Worm (Caenorhabditis elegans): ENCODE data around the gene popl-1.

ce11 chrIII:6427205-6427604 is 3.5 kb downstream of the popl-1 start, which contains the start of gene C05D11.8:
- no peak for TF ChIP-seq pha-4 (GFP tag; IDR thresholded peaks at IDR 0.05)
- no peak for TF ChIP-seq pha-4 (tag; optimal IDR thresholded peaks at IDR 0.05)
- TF ChIP-seq F44E2.7 (GFP tag; IDR thresholded peaks at IDR 0.05), result no peak
- TF ChIP-seq dmd-6 (GFP tag; IDR thresholded peaks at IDR 0.05), result no peak
- TF ChIP-seq ceh-20 (GFP tag; IDR thresholded peaks at IDR 0.05), result no peak
- TF ChIP-seq spr-1 (tag; optimal IDR thresholded peaks at IDR 0.05), result no peak
- no peak for TF ChIP-seq ztf-11 (tag; optimal IDR thresholded peaks at IDR 0.05)
- TF ChIP-seq pqm-1 (tag; optimal IDR thresholded peaks at IDR 0.05), result no peak

All from whole organism, L4 larva.